Worm (Caenorhabditis elegans) whole organism, L4/young adult: ENCODE results near the gene pgl-3.

Experiments used
- dao-5 ChIP-seq: sonication (generic microtip); optimal IDR thresholded peaks from 2 replicates; lab custom pipeline; 2016; ENCODE audit warnings: missing genotype, missing genetic modification characterization, moderate library complexity, missing compliant biosample characterization
- him-1 ChIP-seq: sonication (generic microtip); optimal IDR thresholded peaks from 2 replicates; lab custom pipeline; 2016; ENCODE audit warnings: missing genotype, missing genetic modification reagents, missing genetic modification characterization, missing compliant biosample characterization

DNA sequence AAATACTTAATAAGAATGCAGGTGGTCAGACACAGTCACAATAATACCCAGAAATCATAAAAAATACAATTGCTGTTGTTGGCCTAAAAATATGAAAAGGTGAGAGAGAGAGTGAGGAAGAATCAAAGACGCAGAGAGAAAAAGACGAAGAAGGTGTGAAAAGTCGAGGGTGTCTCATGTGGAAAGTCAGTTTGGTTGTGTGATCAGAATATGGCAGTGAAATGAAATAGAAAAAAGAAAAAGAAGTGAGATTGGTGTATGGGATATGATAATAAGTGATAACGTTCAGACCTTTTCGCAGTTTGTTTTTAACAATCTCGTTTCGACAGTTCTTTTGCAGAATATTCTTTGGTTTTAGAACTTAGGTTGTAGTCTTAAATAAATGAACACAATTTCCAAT, 51.1 kb downstream of the pgl-3 start:
- no peak for TF ChIP-seq dao-5
- no peak for TF ChIP-seq him-1 (tag; lab: Kevin White, UChicago)
